Worm (Caenorhabditis elegans) whole organism, L2 larva: ENCODE results near the gene nmat-1.

ENCODE experiments used
- ZK546.5 ChIP-seq: sonication (generic microtip); optimal IDR thresholded peaks from 2 replicates; lab custom pipeline; 2017; ENCODE audit warnings: missing biosample characterization, missing genetic modification characterization
- lsy-2 ChIP-seq, 2 experiments: fragments of 150-350 bp in 1 of 2; sonication (generic microtip) in 1 of 2; optimal IDR thresholded peaks; 2 replicates each; lab custom pipeline; 2014 to 2017; ENCODE audit warnings: missing biosample characterization in 2 of 2, missing genetic modification characterization in 2 of 2
- nhr-21 ChIP-seq: fragments of 150-350 bp; optimal IDR thresholded peaks from 2 replicates; lab custom pipeline; 2014; ENCODE audit warnings: missing biosample characterization, missing genetic modification characterization

DNA sequence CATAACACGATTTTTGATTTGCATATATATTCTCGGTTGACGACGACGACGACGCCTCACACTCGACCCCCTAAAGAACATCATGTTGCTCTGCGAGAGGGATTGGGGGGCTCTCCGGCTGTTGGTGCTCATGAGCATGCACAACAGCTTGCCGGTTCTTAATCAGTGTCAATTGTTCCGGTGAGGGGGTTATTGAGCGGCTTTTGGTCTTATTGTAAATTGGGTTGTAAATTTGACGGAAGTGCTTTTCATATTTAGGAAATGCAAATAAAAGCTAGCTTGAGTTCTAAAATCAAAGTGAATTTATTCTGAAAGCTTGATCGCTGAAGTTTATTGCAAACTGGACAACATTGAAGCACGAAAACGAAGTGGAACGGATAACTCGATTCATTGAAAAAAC is 20.1 kb upstream of the nmat-1 start:
- TF ChIP-seq ZK546.5 (tag; lab: Kevin White, UChicago), result no peak
- TF ChIP-seq nhr-21 (tag; lab: Kevin White, UChicago), result no peak
- no peak for TF ChIP-seq lsy-2 (tag; optimal IDR thresholded peaks at IDR 0.05; lab: Kevin White, UChicago)
